Worm (Caenorhabditis elegans): ENCODE measurements around the gene vha-1.
A peak's percentile ranks its signal among the peaks of the same experiment; 100 is the strongest.

vha-1 gene

DNA sequence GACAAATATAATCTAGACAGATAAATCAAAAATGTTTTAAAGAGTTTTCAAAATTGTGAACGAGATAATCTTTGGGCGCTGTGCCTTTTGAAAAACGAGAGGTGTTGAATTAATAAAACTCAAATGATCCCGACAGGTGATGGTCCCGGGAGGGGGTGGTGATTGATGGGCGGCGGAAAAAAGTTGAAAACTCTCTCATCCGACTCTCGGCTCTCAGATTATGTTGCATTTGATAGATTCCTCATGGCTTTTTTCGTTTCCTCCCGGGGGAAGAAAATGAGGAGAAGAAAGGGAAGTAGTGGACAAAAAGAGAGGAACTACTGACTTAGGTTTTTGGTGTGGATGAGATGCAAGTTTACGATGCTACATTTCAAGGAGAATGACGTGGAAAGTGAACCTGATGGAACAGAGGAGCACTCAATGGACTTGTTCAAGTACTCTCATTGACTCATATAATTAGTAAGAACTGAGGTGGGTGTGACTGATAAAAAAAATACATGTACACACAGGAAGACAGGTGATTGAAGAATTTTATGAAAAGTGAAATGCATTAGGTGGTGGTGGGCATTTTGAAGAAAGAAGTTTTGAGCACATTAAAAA is 49.6 kb upstream of the vha-1 start:
- TF ChIP-seq unc-62 (GFP tag; optimal IDR thresholded peaks at IDR 0.05) (peak; percentile 42), skn-1 (tag; optimal IDR thresholded peaks at IDR 0.05) (no peak), lin-39 (tag; optimal IDR thresholded peaks at IDR 0.05) (peak; percentile 66), nhr-28 (tag; optimal IDR thresholded peaks at IDR 0.05) (no peak), nhr-12 (tag; optimal IDR thresholded peaks at IDR 0.05) (no peak)

ce11 chrIII:9733333-9733732 is 47.7 kb upstream of the vha-1 start:
- TF ChIP-seq nhr-28 (tag; optimal IDR thresholded peaks at IDR 0.05) (no peak), mdl-1 (tag; optimal IDR thresholded peaks at IDR 0.05) (no peak), nhr-25 (tag; optimal IDR thresholded peaks at IDR 0.05) (peak; percentile 2), fkh-10 (GFP tag; optimal IDR thresholded peaks at IDR 0.05) (no peak), nhr-23 (tag; optimal IDR thresholded peaks at IDR 0.05) (peak; percentile 63), unc-39 (tag; optimal IDR thresholded peaks at IDR 0.05) (no peak), lsy-12 (tag; optimal IDR thresholded peaks at IDR 0.05) (no peak), jun-1 (tag; optimal IDR thresholded peaks at IDR 0.05) (no peak), nhr-43 (tag; optimal IDR thresholded peaks at IDR 0.05; ENCODE audit: poor library complexity, severe bottlenecking) (no peak), nhr-77 (tag; optimal IDR thresholded peaks at IDR 0.05) (no peak), elt-1 (tag; optimal IDR thresholded peaks at IDR 0.05) (no peak)

- TF ChIP-seq ceh-9 (tag; optimal IDR thresholded peaks at IDR 0.05) (no peak), nhr-23 (tag; optimal IDR thresholded peaks at IDR 0.05) (no peak), ztf-4 (tag; optimal IDR thresholded peaks at IDR 0.05) (no peak), nhr-28 (tag; optimal IDR thresholded peaks at IDR 0.05) (no peak), R02D3.7 (tag; optimal IDR thresholded peaks at IDR 0.05) (no peak), egl-5 (tag; optimal IDR thresholded peaks at IDR 0.05) (no peak), nhr-25 (tag; optimal IDR thresholded peaks at IDR 0.05) (no peak)
These were observed 47.0 kb upstream of the vha-1 start for ce11 chrIII:9734030-9734429.

- no peak for TF ChIP-seq skn-1 (tag; optimal IDR thresholded peaks at IDR 0.05)
- peak; percentile 97 for TF ChIP-seq pha-4 (tag; optimal IDR thresholded peaks at IDR 0.05)
These were observed 45.2 kb upstream of the vha-1 start, which contains the start of gene dao-6 for ce11 chrIII:9735857-9736256. TSS of gene dao-6 (minus strand) at chrIII:9736201.

ce11 chrIII:9738954-9739353 is 42.1 kb upstream of the vha-1 start, which contains the start of gene hlh-4:
TSS of gene hlh-4 (minus strand) at chrIII:9739054.
- no peak for TF ChIP-seq fkh-10 (GFP tag; optimal IDR thresholded peaks at IDR 0.05)

DNA sequence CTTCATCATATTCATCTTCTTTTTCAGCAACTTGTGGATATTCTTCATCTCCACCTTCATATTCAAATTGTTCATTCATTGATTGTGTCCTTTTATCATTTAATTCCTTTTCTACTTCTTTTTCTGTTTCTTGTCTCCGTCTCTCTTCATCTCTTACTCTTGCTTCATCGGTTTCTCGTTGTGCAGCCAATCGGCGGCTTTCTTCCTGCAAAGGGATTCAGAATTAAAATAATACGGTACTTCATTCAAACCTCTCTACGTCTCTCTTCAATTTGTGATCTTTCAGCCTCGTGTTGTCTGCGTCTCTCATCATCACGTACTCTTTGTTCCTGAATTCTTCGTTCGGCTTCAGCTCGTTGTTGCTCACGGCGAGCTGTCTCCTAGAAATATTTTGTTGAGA is 40.4 kb upstream of the vha-1 start:
- TF ChIP-seq nfya-1 (tag; optimal IDR thresholded peaks at IDR 0.05; ENCODE audit: insufficient read depth) = peak; percentile 87
- TF ChIP-seq nhr-237 (tag; optimal IDR thresholded peaks at IDR 0.05) = no peak

DNA sequence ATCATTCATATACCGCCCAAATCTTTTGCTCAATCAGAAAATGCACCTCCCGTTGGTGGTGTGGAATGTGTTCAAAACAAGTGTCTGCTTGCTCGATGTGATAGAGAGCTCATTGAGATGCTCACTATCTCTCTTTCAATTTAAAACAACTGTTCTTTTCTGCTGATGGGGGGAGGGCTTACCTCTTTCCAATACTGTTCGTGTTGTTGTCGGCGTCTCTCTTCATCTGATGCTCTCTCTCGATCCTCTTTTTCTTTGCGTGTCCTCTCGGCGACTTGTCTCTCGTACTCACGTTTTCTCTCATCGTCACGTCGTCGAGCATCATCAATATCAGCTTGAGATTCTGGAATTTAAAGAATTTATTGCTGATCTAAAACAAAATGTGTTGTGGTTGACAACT is 39.1 kb upstream of the vha-1 start:
- TF ChIP-seq R02D3.7 (tag; optimal IDR thresholded peaks at IDR 0.05) = no peak
- TF ChIP-seq lin-39 (tag; optimal IDR thresholded peaks at IDR 0.05) = no peak
- TF ChIP-seq tbx-2 (tag; optimal IDR thresholded peaks at IDR 0.05) = no peak
- TF ChIP-seq elt-1 (tag; optimal IDR thresholded peaks at IDR 0.05) = no peak
- no peak for TF ChIP-seq fkh-2 (tag; optimal IDR thresholded peaks at IDR 0.05)
- peak; percentile 4 for TF ChIP-seq nfya-1 (tag; optimal IDR thresholded peaks at IDR 0.05; ENCODE audit: insufficient read depth)
- no peak for TF ChIP-seq jun-1 (tag; optimal IDR thresholded peaks at IDR 0.05)
- TF ChIP-seq elt-3 (tag; optimal IDR thresholded peaks at IDR 0.05) = no peak

DNA sequence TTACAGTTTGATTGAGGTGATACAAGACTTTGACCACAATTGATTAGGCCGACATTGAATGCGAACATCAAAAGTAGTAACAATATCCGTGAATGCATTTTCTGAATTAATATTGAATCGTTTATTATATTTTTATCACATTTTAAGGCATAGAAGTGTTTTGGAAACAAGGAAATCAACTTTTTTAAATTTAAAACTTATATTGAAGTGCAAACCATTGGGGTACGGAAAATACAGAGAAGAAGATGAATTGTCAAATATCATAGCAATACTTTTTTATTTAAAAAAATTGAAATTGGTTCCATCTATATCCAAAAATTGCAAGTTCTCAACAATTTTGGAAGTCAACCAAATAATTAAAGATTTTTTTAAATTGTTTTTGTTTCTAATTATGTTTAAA is 37.8 kb upstream of the vha-1 start, which contains the start of gene T05G5.1:
Gene T05G5.1, minus strand, starts transcription at position 101 of the 400 bp plus-strand sequence.
- TF ChIP-seq R02D3.7 (tag; optimal IDR thresholded peaks at IDR 0.05) (no peak), nhr-237 (tag; optimal IDR thresholded peaks at IDR 0.05) (no peak), fos-1 (tag; optimal IDR thresholded peaks at IDR 0.05) (no peak), ztf-4 (tag; optimal IDR thresholded peaks at IDR 0.05) (no peak), mdl-1 (tag; optimal IDR thresholded peaks at IDR 0.05) (no peak), tbx-2 (tag; optimal IDR thresholded peaks at IDR 0.05) (no peak), nhr-67 (tag; optimal IDR thresholded peaks at IDR 0.05) (no peak), lsy-12 (tag; optimal IDR thresholded peaks at IDR 0.05) (no peak), sea-2 (GFP tag; optimal IDR thresholded peaks at IDR 0.05) (no peak), unc-39 (tag; optimal IDR thresholded peaks at IDR 0.05) (no peak)
